Worm (Caenorhabditis elegans): Measurements from ENCODE around the gene rap-1.

DNA sequence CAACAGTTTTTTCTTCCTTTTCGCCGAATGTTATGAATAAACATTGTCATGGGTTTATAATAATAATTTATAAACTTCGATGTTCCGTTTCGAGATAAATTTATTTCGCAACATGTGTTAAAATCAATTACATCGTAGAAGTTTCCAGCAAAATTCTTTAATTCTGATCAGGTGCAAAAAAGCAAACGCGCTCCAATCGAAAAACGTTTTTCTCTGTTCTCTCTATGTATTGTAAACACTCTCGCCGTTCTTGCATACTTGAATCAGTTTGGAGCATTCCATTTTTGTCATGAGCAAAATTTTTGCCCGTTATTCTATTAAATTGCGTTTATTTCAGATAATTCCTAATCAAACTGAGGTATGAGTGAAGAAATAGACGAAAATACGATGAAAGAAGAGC is 24.9 kb downstream of the rap-1 start, which contains the start of gene rad-54.L2:
- TF ChIP-seq ceh-28 (tag; optimal IDR thresholded peaks at IDR 0.05) (peak; percentile 54), nhr-237 (tag; optimal IDR thresholded peaks at IDR 0.05) (no peak), daf-12 (tag; optimal IDR thresholded peaks at IDR 0.05) (no peak), zag-1 (tag; optimal IDR thresholded peaks at IDR 0.05) (no peak), egl-27 (tag; optimal IDR thresholded peaks at IDR 0.05) (no peak), fkh-10 (GFP tag; optimal IDR thresholded peaks at IDR 0.05) (no peak), lin-39 (tag; optimal IDR thresholded peaks at IDR 0.05) (peak; percentile 28), sea-2 (GFP tag; optimal IDR thresholded peaks at IDR 0.05) (no peak), unc-62 (GFP tag; optimal IDR thresholded peaks at IDR 0.05) (no peak)

All from whole organism, L3 larva.